Worm (Caenorhabditis elegans): ENCODE results near the gene oac-58.

ce11 chrIV:12334142-12334541, 22.6 kb upstream of the oac-58 start:
- no peak for TF ChIP-seq nhr-237 (tag; optimal IDR thresholded peaks at IDR 0.05)
- no peak for TF ChIP-seq R02D3.7 (tag; optimal IDR thresholded peaks at IDR 0.05)
- no peak for TF ChIP-seq unc-39 (tag; optimal IDR thresholded peaks at IDR 0.05)

All from whole organism, L2 larva.